Fruit fly (Drosophila melanogaster) whole organism, embryonic: Measurements from ENCODE around the gene Scox.

ENCODE experiments used
- Ada2b ChIP-seq: fragments of 200-800 bp; sonication (Bioruptor generic); IDR thresholded peaks from 2 replicates; pipeline ENCODE4 v1.3.6; 2022; ENCODE audit warnings: missing biosample characterization, missing genetic modification characterization
- Atf-2 ChIP-seq: fragments of 200-800 bp; sonication (Bioruptor generic); optimal IDR thresholded peaks from 2 replicates; lab custom pipeline; 2016; ENCODE audit warnings: missing biosample characterization, missing genetic modification characterization
- CG11456 ChIP-seq: fragments of 200-800 bp; sonication (Bioruptor generic); IDR thresholded peaks from 3 replicates; pipeline ENCODE4 v1.3.6; 2022; ENCODE audit warnings: missing biosample characterization, missing genetic modification characterization
- CG12155 ChIP-seq: fragments of 200-800 bp; sonication (Bioruptor generic); optimal IDR thresholded peaks from 3 replicates; lab custom pipeline; 2016; ENCODE audit warnings: missing biosample characterization, missing genetic modification characterization
- CG14050 ChIP-seq: fragments of 200-800 bp; sonication (Bioruptor generic); IDR thresholded peaks from 3 replicates; pipeline ENCODE4 v1.3.6; 2022; ENCODE audit warnings: missing biosample characterization, missing genetic modification characterization
- CG15011 ChIP-seq: fragments of 200-800 bp; sonication (Bioruptor generic); optimal IDR thresholded peaks from 3 replicates; lab custom pipeline; 2018; ENCODE audit warnings: missing biosample characterization, mild to moderate bottlenecking, missing genetic modification characterization
- CG1529 ChIP-seq: fragments of 200-800 bp; sonication (Bioruptor generic); optimal IDR thresholded peaks from 3 replicates; lab custom pipeline; 2018; ENCODE audit warnings: missing biosample characterization, missing genetic modification characterization
- CG15479 ChIP-seq: fragments of 200-800 bp; sonication (Bioruptor generic); optimal IDR thresholded peaks from 3 replicates; lab custom pipeline; 2019; ENCODE audit warnings: missing biosample characterization, mild to moderate bottlenecking, missing genetic modification characterization, moderate library complexity
- CG15696 ChIP-seq: fragments of 200-800 bp; sonication (Bioruptor generic); optimal IDR thresholded peaks from 2 replicates; lab custom pipeline; 2019; ENCODE audit warnings: missing biosample characterization, mild to moderate bottlenecking, missing genetic modification characterization, moderate library complexity
- CG1602 ChIP-seq: fragments of 200-800 bp; sonication (Bioruptor generic); optimal IDR thresholded peaks from 3 replicates; lab custom pipeline; 2016; ENCODE audit warnings: missing biosample characterization, missing genetic modification characterization
- CG16779 ChIP-seq: fragments of 200-800 bp; sonication (Bioruptor generic); IDR thresholded peaks from 2 replicates; pipeline ENCODE4 v1.3.6; 2022; ENCODE audit warnings: missing biosample characterization, missing genetic modification characterization
- CG16815 ChIP-seq: fragments of 200-800 bp; sonication (Bioruptor generic); optimal IDR thresholded peaks from 3 replicates; lab custom pipeline; 2017; ENCODE audit warnings: missing biosample characterization, mild to moderate bottlenecking, missing genetic modification characterization
- CG31388 ChIP-seq: fragments of 200-800 bp; sonication (Bioruptor generic); optimal IDR thresholded peaks from 2 replicates; lab custom pipeline; 2016; ENCODE audit warnings: missing biosample characterization, missing genetic modification characterization
- CG34376 ChIP-seq: fragments of 200-800 bp; sonication (Bioruptor generic); optimal IDR thresholded peaks from 2 replicates; lab custom pipeline; 2018; ENCODE audit warnings: missing biosample characterization, mild to moderate bottlenecking, missing genetic modification characterization
- CG6654 ChIP-seq: fragments of 200-800 bp; sonication (Bioruptor generic); optimal IDR thresholded peaks from 2 replicates; lab custom pipeline; 2017; ENCODE audit warnings: missing biosample characterization, mild to moderate bottlenecking, missing genetic modification characterization
- CG7928 ChIP-seq: fragments of 200-800 bp; sonication (Bioruptor generic); optimal IDR thresholded peaks from 2 replicates; lab custom pipeline; 2017; ENCODE audit warnings: missing biosample characterization, mild to moderate bottlenecking, missing genetic modification characterization
- CG8765 ChIP-seq: fragments of 200-800 bp; sonication (Bioruptor generic); IDR thresholded peaks from 2 replicates; pipeline ENCODE4 v1.3.6; 2022; ENCODE audit warnings: missing biosample characterization, missing genetic modification characterization
- Camta ChIP-seq: fragments of 200-800 bp; sonication (Bioruptor generic); optimal IDR thresholded peaks from 2 replicates; lab custom pipeline; 2016; ENCODE audit warnings: missing biosample characterization, missing genetic modification characterization
- D19B ChIP-seq: fragments of 200-800 bp; sonication (Bioruptor generic); optimal IDR thresholded peaks from 2 replicates; lab custom pipeline; 2017; ENCODE audit warnings: missing biosample characterization, mild to moderate bottlenecking, missing genetic modification characterization
- Gug ChIP-seq: fragments of 200-800 bp; sonication (Bioruptor generic); IDR thresholded peaks from 4 replicates; pipeline ENCODE4 v1.3.6; 2022; ENCODE audit warnings: missing biosample characterization, missing genetic modification characterization
- Hand ChIP-seq: fragments of 200-800 bp; sonication (Bioruptor generic); optimal IDR thresholded peaks from 2 replicates; lab custom pipeline; 2017; ENCODE audit warnings: mild to moderate bottlenecking, missing biosample characterization, missing genetic modification reagents, missing genetic modification characterization
- HmgD ChIP-seq: fragments of 200-800 bp; sonication (Bioruptor generic); optimal IDR thresholded peaks from 3 replicates; lab custom pipeline; 2016; ENCODE audit warnings: missing biosample characterization, missing genetic modification characterization
- Hsf ChIP-seq: fragments of 200-800 bp; sonication (Bioruptor generic); optimal IDR thresholded peaks from 3 replicates; lab custom pipeline; 2016; ENCODE audit warnings: missing biosample characterization, missing genetic modification characterization
- MESR4 ChIP-seq: fragments of 200-800 bp; sonication (Bioruptor generic); optimal IDR thresholded peaks from 2 replicates; lab custom pipeline; 2018; ENCODE audit warnings: missing biosample characterization, mild to moderate bottlenecking, missing genetic modification characterization, moderate library complexity
- Nf-YA ChIP-seq: fragments of 200-800 bp; sonication (Bioruptor generic); IDR thresholded peaks from 2 replicates; pipeline ENCODE4 v1.3.6; 2022; ENCODE audit warnings: missing biosample characterization, missing genetic modification characterization
- Nf-YB ChIP-seq: fragments of 200-800 bp; sonication (Bioruptor generic); optimal IDR thresholded peaks from 3 replicates; lab custom pipeline; 2019; ENCODE audit warnings: missing biosample characterization, mild to moderate bottlenecking, missing genetic modification characterization, moderate library complexity
- Scr ChIP-seq: fragments of 200-800 bp; sonication (Bioruptor generic); IDR thresholded peaks from 2 replicates; pipeline ENCODE4 v1.3.6; 2022; ENCODE audit warnings: missing biosample characterization, missing genetic modification characterization; ENCODE audit not compliant: partially characterized antibody
- Sry-δ ChIP-seq: fragments of 200-800 bp; sonication (Bioruptor generic); optimal IDR thresholded peaks from 2 replicates; lab custom pipeline; 2016; ENCODE audit warnings: missing biosample characterization, missing genetic modification characterization
- ap ChIP-seq: fragments of 200-800 bp; sonication (Bioruptor generic); IDR thresholded peaks from 2 replicates; pipeline ENCODE4 v1.3.6; 2022; ENCODE audit warnings: missing biosample characterization, missing genetic modification characterization
- chinmo ChIP-seq: fragments of 200-800 bp; sonication (Bioruptor generic); IDR thresholded peaks from 4 replicates; pipeline ENCODE4 v1.3.6; 2022; ENCODE audit warnings: missing biosample characterization, missing genetic modification characterization; ENCODE audit not compliant: partially characterized antibody
- chm ChIP-seq: fragments of 200-800 bp; sonication (Bioruptor generic); IDR thresholded peaks from 2 replicates; pipeline ENCODE4 v1.3.6; 2022; ENCODE audit warnings: missing biosample characterization, missing genetic modification characterization
- danr ChIP-seq: fragments of 200-800 bp; sonication (Bioruptor generic); IDR thresholded peaks from 2 replicates; pipeline ENCODE4 v1.3.6; 2022; ENCODE audit warnings: missing biosample characterization, missing genetic modification characterization
- dimm ChIP-seq: fragments of 200-800 bp; sonication (Bioruptor generic); IDR thresholded peaks from 2 replicates; pipeline ENCODE4 v1.3.6; 2022; ENCODE audit warnings: missing biosample characterization, missing genetic modification characterization
- emc ChIP-seq: fragments of 200-800 bp; sonication (Bioruptor generic); optimal IDR thresholded peaks from 2 replicates; lab custom pipeline; 2016; ENCODE audit warnings: missing biosample characterization, missing genetic modification characterization
- exex ChIP-seq: fragments of 200-800 bp; sonication (Bioruptor generic); optimal IDR thresholded peaks from 4 replicates; lab custom pipeline; 2018; ENCODE audit warnings: missing biosample characterization, mild to moderate bottlenecking, missing genetic modification characterization, moderate library complexity
- ftz-f1 ChIP-seq: fragments of 200-800 bp; sonication (Bioruptor generic); optimal IDR thresholded peaks from 2 replicates; lab custom pipeline; 2016; ENCODE audit warnings: missing biosample characterization, missing genetic modification characterization
- ham ChIP-seq: fragments of 200-800 bp; sonication (Bioruptor generic); IDR thresholded peaks from 2 replicates; pipeline ENCODE4 v1.3.6; 2022; ENCODE audit warnings: missing biosample characterization, missing genetic modification characterization
- lilli ChIP-seq: fragments of 200-800 bp; sonication (Bioruptor generic); optimal IDR thresholded peaks from 3 replicates; lab custom pipeline; 2016; ENCODE audit warnings: missing biosample characterization, missing genetic modification characterization
- luna ChIP-seq: fragments of 200-800 bp; sonication (Bioruptor generic); optimal IDR thresholded peaks from 2 replicates; lab custom pipeline; 2016; ENCODE audit warnings: missing biosample characterization, missing genetic modification characterization
- nau ChIP-seq: fragments of 200-800 bp; sonication (Bioruptor generic); optimal IDR thresholded peaks from 3 replicates; lab custom pipeline; 2017; ENCODE audit warnings: missing biosample characterization, mild to moderate bottlenecking, missing genetic modification characterization, missing genetic modification reagents
- oc ChIP-seq: fragments of 200-800 bp; sonication (Bioruptor generic); optimal IDR thresholded peaks from 2 replicates; lab custom pipeline; 2018; ENCODE audit warnings: missing biosample characterization, mild to moderate bottlenecking, missing genetic modification characterization, moderate library complexity
- onecut ChIP-seq: fragments of 200-800 bp; sonication (Bioruptor generic); IDR thresholded peaks from 2 replicates; pipeline ENCODE4 v1.3.6; 2022; ENCODE audit warnings: missing biosample characterization, missing genetic modification characterization
- pho ChIP-seq: fragments of 200-800 bp; sonication (Bioruptor generic); optimal IDR thresholded peaks from 2 replicates; lab custom pipeline; 2016; ENCODE audit warnings: missing biosample characterization, missing genetic modification characterization
- pros ChIP-seq: fragments of 200-800 bp; sonication (Bioruptor generic); optimal IDR thresholded peaks from 3 replicates; lab custom pipeline; 2019; ENCODE audit warnings: missing biosample characterization, mild to moderate bottlenecking, missing genetic modification characterization, moderate library complexity
- sc ChIP-seq, 3 experiments: fragments of >200 bp in 2 of 3; fragments of 200-800 bp in 1 of 3; sonication (Bioruptor generic) in 1 of 3; optimal IDR thresholded peaks; 2 replicates in 2 of 3; 3 replicates in 1 of 3; lab custom pipeline; 2017; ENCODE audit warnings: mild to moderate bottlenecking in 1 of 3, missing biosample characterization in 1 of 3, missing genetic modification characterization in 1 of 3, missing genetic modification reagents in 1 of 3
- stc ChIP-seq: fragments of 200-800 bp; sonication (Bioruptor generic); IDR thresholded peaks from 2 replicates; pipeline ENCODE4 v1.3.6; 2022; ENCODE audit warnings: missing biosample characterization, missing genetic modification characterization
- sug ChIP-seq: fragments of 200-800 bp; optimal IDR thresholded peaks from 2 replicates; lab custom pipeline; 2019; ENCODE audit warnings: missing biosample characterization, mild to moderate bottlenecking, missing genetic modification characterization, moderate library complexity
- tap ChIP-seq: fragments of 200-800 bp; optimal IDR thresholded peaks from 3 replicates; lab custom pipeline; 2019; ENCODE audit warnings: missing biosample characterization, mild to moderate bottlenecking, missing genetic modification characterization, moderate library complexity
- zfh2 ChIP-seq: fragments of 200-800 bp; sonication (Bioruptor generic); optimal IDR thresholded peaks from 2 replicates; lab custom pipeline; 2016; ENCODE audit warnings: missing biosample characterization, missing genetic modification characterization

Scox gene

dm6 chr2L:5004677-5005463 lies 36.1 kb upstream of the Scox start:
- peak; percentile 93 for TF ChIP-seq CG15011 (GFP tag; lab: Kevin White, UChicago)
- peak; percentile 94 for TF ChIP-seq oc (tag; lab: Kevin White, UChicago)
- TF ChIP-seq CG31388, result peak; percentile 79
- peak; percentile 92 for TF ChIP-seq Camta
- TF ChIP-seq ham (GFP tag; lab: Robert Waterston, UW), result peak; percentile 75; the same call in 1 of the 2 replicates
- peak; percentile 95 for TF ChIP-seq stc (GFP tag; lab: Robert Waterston, UW)
- TF ChIP-seq tap (tag; lab: Kevin White, UChicago), result peak; percentile 92
- no peak for TF ChIP-seq pros (GFP tag; lab: Kevin White, UChicago)
- TF ChIP-seq lilli, result peak; percentile 97
- peak; percentile 86 for TF ChIP-seq CG1529
- TF ChIP-seq danr (GFP tag; lab: Robert Waterston, UW), result peak; percentile 90
- TF ChIP-seq HmgD (GFP tag; lab: Kevin White, UChicago), result peak; percentile 92
- peak; percentile 76 for TF ChIP-seq CG6654 (GFP tag; lab: Kevin White, UChicago)
- TF ChIP-seq CG15479 (GFP tag; lab: Kevin White, UChicago), result no peak
- peak; percentile 94 for TF ChIP-seq chm
- peak; percentile 89 for TF ChIP-seq CG1602 (GFP tag; lab: Kevin White, UChicago)
- peak; percentile 98 for TF ChIP-seq Ada2b
- peak; percentile 93 for TF ChIP-seq CG16779 (GFP tag; lab: Robert Waterston, UW)
- peak; percentile 98 for TF ChIP-seq Hand (GFP tag; lab: Kevin White, UChicago)
- peak; percentile 88 for TF ChIP-seq Nf-YA
- TF ChIP-seq ftz-f1 (GFP tag; lab: Kevin White, UChicago), result peak; percentile 79
- TF ChIP-seq luna (GFP tag; lab: Kevin White, UChicago), result peak; percentile 93
- TF ChIP-seq MESR4, result peak; percentile 34
- peak; percentile 80 for TF ChIP-seq CG7928 (GFP tag; lab: Kevin White, UChicago)
- peak; percentile 97 for TF ChIP-seq Gug (GFP tag; lab: Robert Waterston, UW)
- TF ChIP-seq CG34376 (GFP tag; lab: Kevin White, UChicago), result peak; percentile 97
- TF ChIP-seq Atf-2 (GFP tag; lab: Kevin White, UChicago), result peak; percentile 90
- TF ChIP-seq emc (GFP tag; lab: Kevin White, UChicago), result peak; percentile 89
- peak; percentile 84 for TF ChIP-seq D19B
- TF ChIP-seq Scr, result no peak
- peak; percentile 90 for TF ChIP-seq dimm (GFP tag; lab: Robert Waterston, UW)
- peak; percentile 96 for TF ChIP-seq CG11456
- TF ChIP-seq chinmo, result no peak
- peak; percentile 83 for TF ChIP-seq CG8765
- peak; percentile 86 for TF ChIP-seq onecut (GFP tag; lab: Robert Waterston, UW)
- TF ChIP-seq Nf-YB (GFP tag; lab: Kevin White, UChicago), result peak; percentile 75
- TF ChIP-seq Hsf (GFP tag; lab: Kevin White, UChicago), result peak; percentile 95
- TF ChIP-seq Sry-δ (GFP tag; lab: Kevin White, UChicago), result peak; percentile 69
- TF ChIP-seq nau, result peak; percentile 89
- TF ChIP-seq CG16815 (GFP tag; lab: Kevin White, UChicago), result peak; percentile 93
- peak; percentile 88 for TF ChIP-seq exex (tag; lab: Kevin White, UChicago)
- peak; percentile 80 for TF ChIP-seq CG15696 (tag; lab: Kevin White, UChicago)
- TF ChIP-seq zfh2 (GFP tag; lab: Kevin White, UChicago), result peak; percentile 95
- TF ChIP-seq pho, result peak; percentile 97
- TF ChIP-seq CG14050, result peak; percentile 92
- peak; percentile 92 for TF ChIP-seq sug
- no peak for TF ChIP-seq sc (optimal IDR thresholded peaks at IDR 0.05; lab: Kevin White, UChicago)
- TF ChIP-seq sc (GFP tag; optimal IDR thresholded peaks at IDR 0.05; lab: Kevin White, UChicago), result peak; percentile 79
- peak; percentile 94 for TF ChIP-seq ap (GFP tag; lab: Robert Waterston, UW)
- peak; percentile 93 for TF ChIP-seq CG12155 (GFP tag; lab: Kevin White, UChicago)
